Fruit fly (Drosophila melanogaster): Measurements from ENCODE around the gene Act5C.

The Act5C gene

DNA sequence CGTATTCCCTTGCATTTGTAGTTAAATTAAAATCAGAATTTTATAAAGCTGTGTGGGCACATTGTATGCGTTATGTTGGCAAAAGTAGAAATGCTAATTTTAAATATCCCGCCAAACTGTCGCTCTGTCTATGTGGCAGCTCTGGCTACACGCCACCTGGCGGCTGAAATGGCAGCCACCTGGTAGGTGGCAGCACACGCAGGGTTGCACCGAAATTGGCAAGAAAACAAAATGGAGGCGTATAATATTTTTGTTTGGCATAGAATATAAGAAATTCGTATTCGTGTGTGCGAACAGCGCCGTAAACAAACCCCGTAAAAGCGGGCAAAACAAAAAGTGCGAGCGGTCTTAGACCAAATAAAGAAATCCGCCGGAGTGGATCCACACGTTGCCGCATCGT lies 7.3 kb downstream of the Act5C start, which contains the start of gene CG12236 (continued):
- TF ChIP-seq jumu (GFP tag; optimal IDR thresholded peaks at IDR 0.05) (peak; percentile 28), CG14965 (GFP tag; optimal IDR thresholded peaks at IDR 0.05; ENCODE audit: borderline replicate concordance) (no peak), pnt (GFP tag; optimal IDR thresholded peaks at IDR 0.05) (no peak), Sox102F (GFP tag; optimal IDR thresholded peaks at IDR 0.05) (no peak), br (optimal IDR thresholded peaks at IDR 0.05) (no peak), yki (optimal IDR thresholded peaks at IDR 0.05) (no peak), D19A (tag; optimal IDR thresholded peaks at IDR 0.05) (peak; percentile 35), bbx (GFP tag; IDR thresholded peaks at IDR 0.05; ENCODE audit: partially characterized antibody) (no peak), gt (GFP tag; IDR thresholded peaks at IDR 0.05) (no peak), CG11093 (GFP tag; IDR thresholded peaks at IDR 0.05) (no peak), NC2β (GFP tag; optimal IDR thresholded peaks at IDR 0.05) (peak; percentile 17), p53 (GFP tag; optimal IDR thresholded peaks at IDR 0.05) (peak; percentile 40), jing (GFP tag; optimal IDR thresholded peaks at IDR 0.05) (no peak), CG32772 (GFP tag; IDR thresholded peaks at IDR 0.05) (no peak), CG2889 (GFP tag; IDR thresholded peaks at IDR 0.05) (no peak), CG13894 (tag; optimal IDR thresholded peaks at IDR 0.05) (peak; percentile 71), HLH4C (GFP tag; IDR thresholded peaks at IDR 0.05; ENCODE audit: partially characterized antibody) (no peak), CG33557 (GFP tag; optimal IDR thresholded peaks at IDR 0.05) (no peak), MBD-R2 (GFP tag; IDR thresholded peaks at IDR 0.05) (peak; percentile 88), zfh2 (GFP tag; optimal IDR thresholded peaks at IDR 0.05) (peak; percentile 41), Ets97D (GFP tag; optimal IDR thresholded peaks at IDR 0.05) (peak; percentile 97), esg (GFP tag; conservative IDR thresholded peaks at IDR 0.05) (no peak), CG31441 (GFP tag; IDR thresholded peaks at IDR 0.05) (no peak; the same call in 1 of the 2 replicates), CG34224 (GFP tag; IDR thresholded peaks at IDR 0.05; ENCODE audit: partially characterized antibody) (no peak), CG31365 (tag; optimal IDR thresholded peaks at IDR 0.05) (peak; percentile 9), Max (GFP tag; optimal IDR thresholded peaks at IDR 0.05) (peak; percentile 20), CG12155 (GFP tag; optimal IDR thresholded peaks at IDR 0.05) (peak; percentile 20), Hr78 (GFP tag; optimal IDR thresholded peaks at IDR 0.05) (no peak), HLH3B (GFP tag; IDR thresholded peaks at IDR 0.05) (peak; percentile 15; the same call in 1 of the 2 replicates), Bgb (GFP tag; IDR thresholded peaks at IDR 0.05; ENCODE audit: partially characterized antibody) (peak; percentile 33; the same call in 1 of the 2 replicates), Jarid2 (GFP tag; optimal IDR thresholded peaks at IDR 0.05) (no peak), CG10959 (GFP tag; IDR thresholded peaks at IDR 0.05) (peak; percentile 49; the same call in 1 of the 2 replicates), CG6272 (GFP tag; IDR thresholded peaks at IDR 0.05) (no peak), CG11247 (GFP tag; IDR thresholded peaks at IDR 0.05) (peak; percentile 49; the same call in 1 of the 2 replicates), Aef1 (GFP tag; IDR thresholded peaks at IDR 0.05) (0 out of 3 replicates have a peak, but pooled peaks have one; percentile 32), Doc3 (GFP tag; IDR thresholded peaks at IDR 0.05; ENCODE audit: partially characterized antibody) (no peak), Rfx (GFP tag; IDR thresholded peaks at IDR 0.05) (peak; percentile 82), btn (GFP tag; optimal IDR thresholded peaks at IDR 0.05) (no peak), jigr1 (GFP tag; IDR thresholded peaks at IDR 0.05) (no peak), CG7271 (tag; optimal IDR thresholded peaks at IDR 0.05) (no peak), CG12071 (GFP tag; optimal IDR thresholded peaks at IDR 0.05) (no peak), CG14014 (GFP tag; IDR thresholded peaks at IDR 0.05) (0 out of 2 replicates have a peak, but pooled peaks have one; percentile 28), chn (GFP tag; optimal IDR thresholded peaks at IDR 0.05) (peak; percentile 53), CG4730 (GFP tag; IDR thresholded peaks at IDR 0.05) (no peak), CG12219 (GFP tag; optimal IDR thresholded peaks at IDR 0.05) (no peak), CG12104 (GFP tag; optimal IDR thresholded peaks at IDR 0.05) (no peak), rib (GFP tag; IDR thresholded peaks at IDR 0.05) (peak; percentile 96), CG9817 (tag; optimal IDR thresholded peaks at IDR 0.05) (no peak), CG1602 (GFP tag; optimal IDR thresholded peaks at IDR 0.05) (peak; percentile 11), CG34376 (GFP tag; optimal IDR thresholded peaks at IDR 0.05) (peak; percentile 50), CG17186 (GFP tag; optimal IDR thresholded peaks at IDR 0.05) (peak; percentile 85), dpn (GFP tag; optimal IDR thresholded peaks at IDR 0.05) (peak; percentile 25 to 59)

Data from whole organism, embryonic.